Worm (Caenorhabditis elegans): Measurements from ENCODE around the gene T27E4.1.

Gene T27E4.1

DNA sequence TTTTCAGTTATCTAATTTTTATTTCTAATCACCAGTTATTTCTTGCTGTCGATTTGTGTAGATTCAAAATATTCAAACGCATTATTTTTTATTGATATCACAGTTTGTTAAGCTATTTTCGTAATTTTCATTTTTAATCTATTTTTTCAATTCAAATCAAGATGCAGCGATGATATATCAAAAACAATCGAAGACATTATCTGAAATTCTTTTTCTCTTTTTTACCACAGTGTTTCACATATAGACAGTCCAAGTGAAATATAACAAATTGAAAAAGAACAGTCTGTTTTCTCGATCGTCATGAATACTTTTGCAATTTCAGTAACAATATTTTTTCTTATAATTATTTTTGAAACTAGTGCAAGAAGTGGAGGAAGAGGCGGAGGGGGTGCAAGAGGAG, 33.2 kb downstream of the T27E4.1 start, which contains the start of gene F21C10.5:
Gene F21C10.5 (plus strand): TSS at position 301 of the 400 bp plus-strand sequence.
- TF ChIP-seq ceh-40 (GFP tag; IDR thresholded peaks at IDR 0.05), result no peak
- TF ChIP-seq nfyb-1 (GFP tag; IDR thresholded peaks at IDR 0.05), result no peak
- TF ChIP-seq xnd-1 (tag; optimal IDR thresholded peaks at IDR 0.05), result no peak
- no peak for TF ChIP-seq nfya-1 (tag; optimal IDR thresholded peaks at IDR 0.05; ENCODE audit: borderline replicate concordance, insufficient read depth)

DNA sequence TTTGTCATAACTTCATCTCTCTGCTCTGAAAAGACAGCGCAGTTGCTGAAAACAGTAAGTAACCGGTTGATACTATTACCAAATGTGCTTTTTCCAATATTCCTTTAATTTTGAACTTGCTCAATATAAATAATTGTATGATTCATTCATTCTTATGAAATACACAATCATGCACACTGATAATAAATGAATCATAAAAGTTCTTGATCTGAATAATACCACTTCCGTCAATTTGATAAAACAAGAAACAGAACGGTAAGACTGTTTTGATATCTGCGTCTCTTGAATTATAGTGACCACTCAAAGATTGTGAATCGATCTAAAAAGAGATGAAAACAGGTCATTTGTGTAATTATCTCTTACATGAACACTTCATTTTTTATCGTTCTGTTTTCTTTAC, 34.2 kb downstream of the T27E4.1 start, which contains the start of gene F21C10.4:
Gene F21C10.4 (plus strand): TSS at position 301 of the 400 bp plus-strand sequence.
- TF ChIP-seq egl-44 (GFP tag; IDR thresholded peaks at IDR 0.05), result no peak

- TF ChIP-seq lir-1 (GFP tag; conservative IDR thresholded peaks at IDR 0.05) (no peak), mxl-1 (tag; optimal IDR thresholded peaks at IDR 0.05) (no peak), aptf-2 (GFP tag; conservative IDR thresholded peaks at IDR 0.05) (no peak), F57C9.4 (tag; optimal IDR thresholded peaks at IDR 0.05) (no peak)
These were observed 35.6 kb downstream of the T27E4.1 start, which contains the start of gene F21C10.3 for ce11 chrV:9127773-9128172. TSS of gene F21C10.3 (plus strand) at chrV:9128073.

ce11 chrV:9128562-9128961, 36.4 kb downstream of the T27E4.1 start:
- no peak for TF ChIP-seq D2030.7 (GFP tag; IDR thresholded peaks at IDR 0.05)
- no peak for TF ChIP-seq Y67H2A.10 (GFP tag; conservative IDR thresholded peaks at IDR 0.05)
- no peak for TF ChIP-seq lsy-27 (tag; optimal IDR thresholded peaks at IDR 0.05; ENCODE audit: borderline replicate concordance, insufficient read depth)
- no peak for TF ChIP-seq ccch-3 (GFP tag; optimal IDR thresholded peaks at IDR 0.05)
- TF ChIP-seq dox-1 (GFP tag; IDR thresholded peaks at IDR 0.05), result no peak
- no peak for TF ChIP-seq madf-3 (GFP tag; IDR thresholded peaks at IDR 0.05)
- TF ChIP-seq efl-1 (GFP tag; optimal IDR thresholded peaks at IDR 0.05), result no peak
- 0 out of 2 replicates have a peak, but pooled peaks have one; percentile 9 for TF ChIP-seq nfyb-1 (GFP tag; IDR thresholded peaks at IDR 0.05)
- TF ChIP-seq B0019.2 (GFP tag; conservative IDR thresholded peaks at IDR 0.05), result no peak
- TF ChIP-seq cebp-1 (GFP tag; IDR thresholded peaks at IDR 0.05), result peak; percentile 71; the same call in 1 of the 2 replicates
- peak; percentile 92 for TF ChIP-seq cebp-1 (tag; optimal IDR thresholded peaks at IDR 0.05)
- peak; percentile 73; the same call in 1 of the 2 replicates for TF ChIP-seq hmg-1.2 (GFP tag; IDR thresholded peaks at IDR 0.05)
- TF ChIP-seq zim-3 (tag; optimal IDR thresholded peaks at IDR 0.05), result no peak
- no peak for TF ChIP-seq nhr-80 (tag; optimal IDR thresholded peaks at IDR 0.05)
- TF ChIP-seq nhr-27 (tag; optimal IDR thresholded peaks at IDR 0.05), result no peak
- TF ChIP-seq snpc-4 (GFP tag; optimal IDR thresholded peaks at IDR 0.05), result no peak
- no peak for TF ChIP-seq snpc-4 (tag; optimal IDR thresholded peaks at IDR 0.05)
- TF ChIP-seq ztf-3 (GFP tag; optimal IDR thresholded peaks at IDR 0.05), result no peak
- TF ChIP-seq attf-5 (GFP tag; optimal IDR thresholded peaks at IDR 0.05), result no peak
- TF ChIP-seq hrde-1 (tag; optimal IDR thresholded peaks at IDR 0.05; ENCODE audit: borderline replicate concordance), result no peak
- no peak for TF ChIP-seq egrh-3 (GFP tag; IDR thresholded peaks at IDR 0.05)
- TF ChIP-seq zfh-2 (GFP tag; conservative IDR thresholded peaks at IDR 0.05), result no peak
- no peak for TF ChIP-seq let-526 (GFP tag; IDR thresholded peaks at IDR 0.05)
- no peak for TF ChIP-seq ekl-4 (GFP tag; IDR thresholded peaks at IDR 0.05)

ce11 chrV:9130766-9131165, 38.6 kb downstream of the T27E4.1 start, which contains the start of gene F21C10.19:
TSS of gene F21C10.19 (plus strand) at chrV:9131066.
- TF ChIP-seq ccch-3 (GFP tag; optimal IDR thresholded peaks at IDR 0.05), result no peak

Data from whole organism, young adult.